Fruit fly (Drosophila melanogaster) whole organism, embryonic: ENCODE measurements around the gene atl.
A peak's percentile ranks its signal among the peaks of the same experiment; 100 is the strongest.

Experiments used
- Atf6 ChIP-seq: fragments of 200-800 bp; sonication (Bioruptor generic); IDR thresholded peaks from 2 replicates; pipeline ENCODE4 v1.3.6; 2022; ENCODE audit warnings: missing biosample characterization, missing genetic modification characterization
- CG1233 ChIP-seq: fragments of 200-800 bp; sonication (Bioruptor generic); optimal IDR thresholded peaks from 4 replicates; lab custom pipeline; 2018; ENCODE audit warnings: missing biosample characterization, mild to moderate bottlenecking, missing genetic modification characterization
- CG13424 ChIP-seq: fragments of 200-800 bp; sonication (Bioruptor generic); optimal IDR thresholded peaks from 2 replicates; lab custom pipeline; 2019; ENCODE audit warnings: missing biosample characterization, mild to moderate bottlenecking, missing genetic modification characterization, moderate library complexity
- CG14014 ChIP-seq: fragments of 200-800 bp; sonication (Bioruptor generic); IDR thresholded peaks from 2 replicates; pipeline ENCODE4 v1.3.6; 2022; ENCODE audit warnings: missing biosample characterization, missing genetic modification characterization
- CG17912 ChIP-seq: fragments of 200-800 bp; sonication (Bioruptor generic); optimal IDR thresholded peaks from 2 replicates; lab custom pipeline; 2018; ENCODE audit warnings: missing biosample characterization, mild to moderate bottlenecking, missing genetic modification characterization
- CG2120 ChIP-seq: fragments of 200-800 bp; sonication (Bioruptor generic); optimal IDR thresholded peaks from 3 replicates; lab custom pipeline; 2016; ENCODE audit warnings: missing biosample characterization, missing genetic modification characterization
- CG30020 ChIP-seq: fragments of 200-800 bp; optimal IDR thresholded peaks from 2 replicates; lab custom pipeline; 2019; ENCODE audit warnings: missing biosample characterization, mild to moderate bottlenecking, missing genetic modification characterization, moderate library complexity
- CG31224 ChIP-seq: fragments of 200-800 bp; sonication (Bioruptor generic); IDR thresholded peaks from 2 replicates; pipeline ENCODE4 v1.3.6; 2022; ENCODE audit warnings: missing biosample characterization, missing genetic modification characterization
- CG34224 ChIP-seq: fragments of 200-800 bp; sonication (Bioruptor generic); IDR thresholded peaks from 3 replicates; pipeline ENCODE4 v1.3.6; 2022; ENCODE audit warnings: missing biosample characterization, missing genetic modification characterization; ENCODE audit not compliant: partially characterized antibody
- CG3847 ChIP-seq: fragments of 200-800 bp; sonication (Bioruptor generic); IDR thresholded peaks from 2 replicates; pipeline ENCODE4 v1.3.6; 2022; ENCODE audit warnings: missing biosample characterization, missing genetic modification characterization
- CG8924 ChIP-seq: fragments of 200-800 bp; optimal IDR thresholded peaks from 3 replicates; lab custom pipeline; 2019; ENCODE audit warnings: missing biosample characterization, mild to moderate bottlenecking, missing genetic modification characterization, moderate library complexity
- D ChIP-seq, 2 experiments: fragments of 200-800 bp in 1 of 2; fragments of >200 bp in 1 of 2; sonication (Bioruptor generic) in 1 of 2; optimal IDR thresholded peaks; 2 replicates in 1 of 2; 3 replicates in 1 of 2; lab custom pipeline; 2017; ENCODE audit warnings: mild to moderate bottlenecking in 1 of 2, missing biosample characterization in 1 of 2, missing genetic modification characterization in 1 of 2, missing genetic modification reagents in 1 of 2
- Doc3 ChIP-seq: fragments of 200-800 bp; sonication (Bioruptor generic); IDR thresholded peaks from 3 replicates; pipeline ENCODE4 v1.3.6; 2022; ENCODE audit warnings: missing biosample characterization, missing genetic modification characterization; ENCODE audit not compliant: partially characterized antibody
- E2f2 ChIP-seq: fragments of 200-800 bp; sonication (Bioruptor generic); IDR thresholded peaks from 2 replicates; pipeline ENCODE4 v1.3.6; 2022; ENCODE audit warnings: missing biosample characterization, missing genetic modification characterization
- Elba2 ChIP-seq: fragments of 200-800 bp; sonication (Bioruptor generic); optimal IDR thresholded peaks from 3 replicates; lab custom pipeline; 2016; ENCODE audit warnings: missing biosample characterization, missing genetic modification characterization
- Ets97D ChIP-seq: fragments of 200-800 bp; sonication (Bioruptor generic); optimal IDR thresholded peaks from 3 replicates; lab custom pipeline; 2016; ENCODE audit warnings: missing biosample characterization, missing genetic modification characterization
- GATAe ChIP-seq: fragments of 200-800 bp; sonication (Bioruptor generic); conservative IDR thresholded peaks from 2 replicates; pipeline ENCODE4 v1.3.6; 2022; ENCODE audit warnings: missing biosample characterization, missing genetic modification characterization
- MESR4 ChIP-seq: fragments of 200-800 bp; sonication (Bioruptor generic); optimal IDR thresholded peaks from 2 replicates; lab custom pipeline; 2018; ENCODE audit warnings: missing biosample characterization, mild to moderate bottlenecking, missing genetic modification characterization, moderate library complexity
- Mes4 ChIP-seq: fragments of 200-800 bp; sonication (Bioruptor generic); optimal IDR thresholded peaks from 2 replicates; lab custom pipeline; 2016; ENCODE audit warnings: missing biosample characterization, missing genetic modification characterization
- NFAT ChIP-seq: fragments of 200-800 bp; sonication (Bioruptor generic); IDR thresholded peaks from 2 replicates; pipeline ENCODE4 v1.3.6; 2022; ENCODE audit warnings: missing biosample characterization, missing genetic modification characterization
- Scr ChIP-seq: fragments of 200-800 bp; sonication (Bioruptor generic); IDR thresholded peaks from 2 replicates; pipeline ENCODE4 v1.3.6; 2022; ENCODE audit warnings: missing biosample characterization, missing genetic modification characterization; ENCODE audit not compliant: partially characterized antibody
- TFAM ChIP-seq: fragments of 200-800 bp; sonication (Bioruptor generic); optimal IDR thresholded peaks from 2 replicates; lab custom pipeline; 2017; ENCODE audit warnings: missing biosample characterization, missing genetic modification characterization, inconsistent platforms
- Trl ChIP-seq, 3 experiments: fragments of >200 bp in 2 of 3; fragments of 200-800 bp in 1 of 3; sonication (Bioruptor generic) in 1 of 3; optimal IDR thresholded peaks; 2 replicates in 1 of 3; 3 replicates in 2 of 3; lab custom pipeline; 2016 to 2017; ENCODE audit warnings: missing biosample characterization in 1 of 3, missing genetic modification characterization in 1 of 3
- Xrp1 ChIP-seq: fragments of 200-800 bp; sonication (Bioruptor generic); IDR thresholded peaks from 2 replicates; pipeline ENCODE4 v1.3.6; 2022; ENCODE audit warnings: missing biosample characterization, missing genetic modification characterization
- amos ChIP-seq: fragments of 200-800 bp; sonication (Bioruptor generic); IDR thresholded peaks from 2 replicates; pipeline ENCODE4 v1.3.6; 2022; ENCODE audit warnings: missing biosample characterization, missing genetic modification characterization; ENCODE audit not compliant: partially characterized antibody
- bbx ChIP-seq: fragments of 200-800 bp; sonication (Bioruptor generic); IDR thresholded peaks from 2 replicates; pipeline ENCODE4 v1.3.6; 2022; ENCODE audit warnings: missing biosample characterization, missing genetic modification characterization; ENCODE audit not compliant: partially characterized antibody
- br ChIP-seq: fragments of >200 bp; optimal IDR thresholded peaks from 2 replicates; lab custom pipeline; 2017
- cato ChIP-seq: fragments of 200-800 bp; sonication (Bioruptor generic); optimal IDR thresholded peaks from 2 replicates; lab custom pipeline; 2016; ENCODE audit warnings: missing biosample characterization, missing genetic modification characterization, borderline replicate concordance
- ci ChIP-seq: fragments of 200-800 bp; sonication (Bioruptor generic); IDR thresholded peaks from 3 replicates; pipeline ENCODE4 v1.3.6; 2022; ENCODE audit warnings: missing biosample characterization, missing genetic modification characterization
- corto ChIP-seq: fragments of 200-800 bp; sonication (Bioruptor generic); optimal IDR thresholded peaks from 2 replicates; lab custom pipeline; 2016; ENCODE audit warnings: missing biosample characterization, mild to moderate bottlenecking, missing genetic modification characterization, moderate library complexity
- dmrt11E ChIP-seq: fragments of 200-800 bp; sonication (Bioruptor generic); optimal IDR thresholded peaks from 3 replicates; lab custom pipeline; 2018; ENCODE audit warnings: missing biosample characterization, mild to moderate bottlenecking, missing genetic modification characterization, moderate library complexity
- dmrt99B ChIP-seq: fragments of 200-800 bp; sonication (Bioruptor generic); optimal IDR thresholded peaks from 2 replicates; lab custom pipeline; 2018; ENCODE audit warnings: missing biosample characterization, mild to moderate bottlenecking, missing genetic modification characterization, moderate library complexity
- ftz-f1 ChIP-seq: fragments of 200-800 bp; sonication (Bioruptor generic); optimal IDR thresholded peaks from 2 replicates; lab custom pipeline; 2016; ENCODE audit warnings: missing biosample characterization, missing genetic modification characterization
- gfzf ChIP-seq: fragments of 200-800 bp; sonication (Bioruptor generic); optimal IDR thresholded peaks from 2 replicates; lab custom pipeline; 2016; ENCODE audit warnings: missing biosample characterization, mild to moderate bottlenecking, missing genetic modification characterization, moderate library complexity
- ham ChIP-seq: fragments of 200-800 bp; sonication (Bioruptor generic); IDR thresholded peaks from 2 replicates; pipeline ENCODE4 v1.3.6; 2022; ENCODE audit warnings: missing biosample characterization, missing genetic modification characterization
- hbn ChIP-seq: fragments of 200-800 bp; sonication (Bioruptor generic); IDR thresholded peaks from 2 replicates; pipeline ENCODE4 v1.3.6; 2022; ENCODE audit warnings: missing biosample characterization, missing genetic modification characterization; ENCODE audit not compliant: partially characterized antibody
- her ChIP-seq: fragments of 200-800 bp; sonication (Bioruptor generic); optimal IDR thresholded peaks from 2 replicates; lab custom pipeline; 2016; ENCODE audit warnings: missing biosample characterization, missing genetic modification characterization
- mirr ChIP-seq: fragments of 200-800 bp; sonication (Bioruptor generic); optimal IDR thresholded peaks from 3 replicates; lab custom pipeline; 2018; ENCODE audit warnings: missing biosample characterization, mild to moderate bottlenecking, missing genetic modification characterization
- peb ChIP-seq: fragments of 200-800 bp; sonication (Bioruptor generic); IDR thresholded peaks from 2 replicates; pipeline ENCODE4 v1.3.6; 2022; ENCODE audit warnings: missing biosample characterization, missing genetic modification characterization
- pros ChIP-seq: fragments of 200-800 bp; sonication (Bioruptor generic); optimal IDR thresholded peaks from 3 replicates; lab custom pipeline; 2019; ENCODE audit warnings: missing biosample characterization, mild to moderate bottlenecking, missing genetic modification characterization, moderate library complexity
- sqz ChIP-seq: fragments of 200-800 bp; sonication (Bioruptor generic); optimal IDR thresholded peaks from 3 replicates; lab custom pipeline; 2018; ENCODE audit warnings: missing biosample characterization, mild to moderate bottlenecking, missing genetic modification characterization
- stwl ChIP-seq: fragments of 200-800 bp; sonication (Bioruptor generic); optimal IDR thresholded peaks from 3 replicates; lab custom pipeline; 2018; ENCODE audit warnings: missing biosample characterization, mild to moderate bottlenecking, missing genetic modification characterization, moderate library complexity
- tll ChIP-seq, 2 experiments: fragments of 200-800 bp in 1 of 2; fragments of >200 bp in 1 of 2; sonication (Bioruptor generic) in 1 of 2; optimal IDR thresholded peaks; 2 replicates each; lab custom pipeline; 2017 to 2019; ENCODE audit warnings: missing biosample characterization in 2 of 2, missing genetic modification characterization in 2 of 2, mild to moderate bottlenecking in 1 of 2, moderate library complexity in 1 of 2
- ttk ChIP-seq: fragments of 200-800 bp; sonication (Bioruptor generic); IDR thresholded peaks from 2 replicates; pipeline ENCODE4 v2.1.2; 2022; ENCODE audit warnings: missing biosample characterization, missing genetic modification characterization
- unc-4 ChIP-seq: fragments of 200-800 bp; sonication (Bioruptor generic); IDR thresholded peaks from 2 replicates; pipeline ENCODE4 v1.3.6; 2022; ENCODE audit warnings: missing biosample characterization, missing genetic modification characterization; ENCODE audit not compliant: partially characterized antibody

The atl gene

dm6 chr3R:24629877-24630808 is 4.7 kb downstream of the atl start, which contains the start of gene Wsck (continued):
- TF ChIP-seq cato (GFP tag; lab: Kevin White, UChicago) = no peak
- peak; percentile 41; the same call in 1 of the 2 replicates for TF ChIP-seq amos
- TF ChIP-seq ci (GFP tag; lab: Robert Waterston, UW) = no peak
- peak; percentile 9 for TF ChIP-seq gfzf (GFP tag; lab: Kevin White, UChicago)
- TF ChIP-seq pros (GFP tag; lab: Kevin White, UChicago) = peak; percentile 13
- peak; percentile 9 for TF ChIP-seq CG1233 (GFP tag; lab: Kevin White, UChicago)
- TF ChIP-seq CG2120 = no peak
- TF ChIP-seq Trl (optimal IDR thresholded peaks at IDR 0.05; lab: Kevin White, UChicago) = peak; percentile 51 to 74
- peak; percentile 14 for TF ChIP-seq Trl (GFP tag; optimal IDR thresholded peaks at IDR 0.05; lab: Kevin White, UChicago)
- TF ChIP-seq CG34224 = peak; percentile 44; the same call in 1 of the 3 replicates
- TF ChIP-seq MESR4 (GFP tag; lab: Kevin White, UChicago) = peak; percentile 20
- no peak for TF ChIP-seq CG31224 (GFP tag; lab: Robert Waterston, UW)
- TF ChIP-seq Mes4 (GFP tag; lab: Kevin White, UChicago) = no peak
- peak; percentile 36; the same call in 1 of the 2 replicates for TF ChIP-seq Scr
- TF ChIP-seq stwl (tag; lab: Kevin White, UChicago) = peak; percentile 51
- TF ChIP-seq CG13424 (tag; lab: Kevin White, UChicago) = peak; percentile 2
- peak; percentile 15; the same call in 1 of the 2 replicates for TF ChIP-seq unc-4
- peak; percentile 85 for TF ChIP-seq E2f2 (GFP tag; lab: Robert Waterston, UW)
- no peak for TF ChIP-seq ham (GFP tag; lab: Robert Waterston, UW)
- TF ChIP-seq Atf6 (GFP tag; lab: Robert Waterston, UW) = no peak
- peak; percentile 58 for TF ChIP-seq mirr (GFP tag; lab: Kevin White, UChicago)
- no peak for TF ChIP-seq br (lab: Kevin White, UChicago)
- peak in 1 of 2 experiments; percentile 62 for TF ChIP-seq tll (GFP tag; optimal IDR thresholded peaks at IDR 0.05; lab: Kevin White, UChicago)
- no peak for TF ChIP-seq dmrt99B (tag; lab: Kevin White, UChicago)
- TF ChIP-seq dmrt11E (tag; lab: Kevin White, UChicago) = no peak
- peak; percentile 2 for TF ChIP-seq Ets97D (GFP tag; lab: Kevin White, UChicago)
- no peak for TF ChIP-seq Doc3 (GFP tag; lab: Robert Waterston, UW)
- TF ChIP-seq ftz-f1 (GFP tag; lab: Kevin White, UChicago) = peak; percentile 2
- TF ChIP-seq GATAe (GFP tag; lab: Robert Waterston, UW) = no peak
- no peak for TF ChIP-seq peb (GFP tag; lab: Robert Waterston, UW)
- peak; percentile 33 for TF ChIP-seq her (GFP tag; lab: Kevin White, UChicago)
- no peak for TF ChIP-seq ttk (GFP tag; lab: Robert Waterston, UW)
- TF ChIP-seq NFAT (GFP tag; lab: Robert Waterston, UW) = 0 out of 2 replicates have a peak, but pooled peaks have one; percentile 9
- 0 out of 2 replicates have a peak, but pooled peaks have one; percentile 35 for TF ChIP-seq Xrp1 (GFP tag; lab: Robert Waterston, UW)
- TF ChIP-seq Elba2 (GFP tag; lab: Kevin White, UChicago) = peak; percentile 95
- peak; percentile 30 for TF ChIP-seq CG8924 (tag; lab: Kevin White, UChicago)
- TF ChIP-seq CG3847 (GFP tag; lab: Robert Waterston, UW) = 0 out of 2 replicates have a peak, but pooled peaks have one; percentile 24
- TF ChIP-seq corto (GFP tag; lab: Kevin White, UChicago) = no peak
- TF ChIP-seq CG30020 (tag; lab: Kevin White, UChicago) = no peak
- TF ChIP-seq hbn (GFP tag; lab: Robert Waterston, UW) = peak; percentile 35; the same call in 1 of the 2 replicates
- TF ChIP-seq CG17912 (GFP tag; lab: Kevin White, UChicago) = peak; percentile 42
- TF ChIP-seq sqz = no peak
- peak; percentile 49 for TF ChIP-seq D (optimal IDR thresholded peaks at IDR 0.05; lab: Kevin White, UChicago)
- no peak for TF ChIP-seq D (GFP tag; optimal IDR thresholded peaks at IDR 0.05; lab: Kevin White, UChicago)
- TF ChIP-seq bbx = peak; percentile 34; the same call in 1 of the 2 replicates
- no peak for TF ChIP-seq TFAM (GFP tag; lab: Kevin White, UChicago)
- 0 out of 2 replicates have a peak, but pooled peaks have one; percentile 16 for TF ChIP-seq CG14014 (GFP tag; lab: Robert Waterston, UW)
